Worm (Caenorhabditis elegans) whole organism, L4 larva: ENCODE measurements around the gene fbxa-184.

ENCODE experiments used
- R02D3.7 ChIP-seq: fragments of 150-350 bp; sonication (generic microtip); optimal IDR thresholded peaks from 3 replicates; lab custom pipeline; 2014; ENCODE audit warnings: missing biosample characterization, missing genetic modification characterization
- daf-19 ChIP-seq: fragments of 200-800 bp; sonication (Bioruptor generic); conservative IDR thresholded peaks from 2 replicates; pipeline ENCODE4 v1.3.6; 2022; ENCODE audit warnings: missing genetic modification characterization, missing compliant biosample characterization
- lin-13 ChIP-seq: fragments of 150-350 bp; optimal IDR thresholded peaks from 2 replicates; lab custom pipeline; 2014; ENCODE audit warnings: missing biosample characterization, missing genetic modification reagents, missing genetic modification characterization
- pqm-1 ChIP-seq: sonication (generic microtip); optimal IDR thresholded peaks from 2 replicates; lab custom pipeline; 2017; ENCODE audit warnings: missing biosample characterization, missing genetic modification characterization
- zag-1 ChIP-seq: fragments of 150-350 bp; optimal IDR thresholded peaks from 2 replicates; lab custom pipeline; 2014; ENCODE audit warnings: missing biosample characterization, missing genetic modification characterization
- zip-2 ChIP-seq: fragments of 150-350 bp; optimal IDR thresholded peaks from 2 replicates; lab custom pipeline; 2014; ENCODE audit warnings: missing biosample characterization, missing genetic modification characterization

DNA sequence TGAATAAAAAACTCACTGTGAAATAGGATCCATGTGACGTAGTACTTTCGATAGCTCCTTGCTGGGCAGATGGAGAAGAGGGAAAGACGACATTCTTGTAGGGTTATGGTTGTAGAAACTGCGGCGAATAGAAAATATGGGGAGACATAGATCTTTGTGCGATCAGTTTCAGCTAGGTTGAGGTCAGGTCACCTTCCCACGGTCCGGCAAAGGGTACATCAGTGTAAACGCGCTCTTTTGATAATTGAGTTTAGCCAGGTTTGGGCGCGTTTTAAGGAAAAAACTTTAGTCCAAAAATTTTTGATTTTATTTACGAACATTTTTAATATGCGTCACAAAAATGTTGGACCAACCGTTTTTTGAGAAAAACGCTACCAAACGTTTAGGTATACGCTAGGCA is 46.0 kb downstream of the fbxa-184 start, which contains the start of gene F36H5.17:
- no peak for TF ChIP-seq lin-13 (GFP tag; lab: Kevin White, UChicago)
- no peak for TF ChIP-seq daf-19 (GFP tag; lab: Robert Waterston, UW)
- TF ChIP-seq zip-2 = no peak
- TF ChIP-seq zag-1 (tag; lab: Kevin White, UChicago) = no peak
- no peak for TF ChIP-seq R02D3.7 (tag; lab: Kevin White, UChicago)
- no peak for TF ChIP-seq pqm-1 (tag; lab: Kevin White, UChicago)
